Fruit fly (Drosophila melanogaster) whole organism, prepupa: Measurements from ENCODE around the gene Plp.

Source experiments
- Blimp-1 ChIP-seq: fragments of 200-800 bp; sonication (Bioruptor generic); optimal IDR thresholded peaks from 3 replicates; lab custom pipeline; 2017; ENCODE audit warnings: missing biosample characterization, missing genetic modification characterization, mild to moderate bottlenecking, moderate library complexity, missing genetic modification reagents
- CG11902 ChIP-seq: fragments of 200-800 bp; sonication (Bioruptor generic); optimal IDR thresholded peaks from 3 replicates; lab custom pipeline; 2016; ENCODE audit warnings: missing biosample characterization, missing genetic modification characterization
- CG6163 ChIP-seq: fragments of 200-800 bp; sonication (Bioruptor generic); IDR thresholded peaks from 3 replicates; pipeline ENCODE4 v1.3.6; 2022; ENCODE audit warnings: missing biosample characterization, missing genetic modification characterization
- CG6276 ChIP-seq: fragments of 200-800 bp; sonication (Bioruptor generic); optimal IDR thresholded peaks from 2 replicates; lab custom pipeline; 2017; ENCODE audit warnings: missing biosample characterization, mild to moderate bottlenecking, missing genetic modification characterization
- salr ChIP-seq, 2 experiments: fragments of 200-800 bp; sonication (Bioruptor generic); optimal IDR thresholded peaks; 3 replicates each; lab custom pipeline; 2016 to 2018; ENCODE audit warnings: missing biosample characterization in 2 of 2, missing genetic modification characterization in 2 of 2, mild to moderate bottlenecking in 1 of 2

- TF ChIP-seq salr (GFP tag; optimal IDR thresholded peaks at IDR 0.05; lab: Kevin White, UChicago) (no peak), CG6163 (no peak), CG11902 (GFP tag; lab: Kevin White, UChicago) (no peak), Blimp-1 (GFP tag; lab: Kevin White, UChicago) (no peak), CG6276 (GFP tag; lab: Kevin White, UChicago) (no peak)
Measured at dm6 chr3L:15084288-15084687, 10.2 kb downstream of the Plp start.
